Worm (Caenorhabditis elegans): ENCODE measurements around the gene C33A12.3.

- TF ChIP-seq ceh-13 (GFP tag; optimal IDR thresholded peaks at IDR 0.05): no peak
- TF ChIP-seq ama-1 (optimal IDR thresholded peaks at IDR 0.05): no peak
- TF ChIP-seq aly-1 (tag; optimal IDR thresholded peaks at IDR 0.05): no peak
- no peak for TF ChIP-seq sea-1 (GFP tag; conservative IDR thresholded peaks at IDR 0.05)
- no peak for TF ChIP-seq F13C5.2 (tag; optimal IDR thresholded peaks at IDR 0.05)
- no peak for TF ChIP-seq tbx-37 (GFP tag; conservative IDR thresholded peaks at IDR 0.05)
- TF ChIP-seq ets-7 (tag; optimal IDR thresholded peaks at IDR 0.05): no peak
- TF ChIP-seq tra-4 (tag; optimal IDR thresholded peaks at IDR 0.05): no peak
- no peak for TF ChIP-seq B0310.2 (tag; optimal IDR thresholded peaks at IDR 0.05)
- no peak for TF ChIP-seq hmg-4 (GFP tag; optimal IDR thresholded peaks at IDR 0.05)
These were observed 14.2 kb upstream of the C33A12.3 start for ce11 chrIV:9527002-9527401.

Measured in whole organism, early embryonic.